Worm (Caenorhabditis elegans): ENCODE results near the gene shl-1.

shl-1 gene

DNA sequence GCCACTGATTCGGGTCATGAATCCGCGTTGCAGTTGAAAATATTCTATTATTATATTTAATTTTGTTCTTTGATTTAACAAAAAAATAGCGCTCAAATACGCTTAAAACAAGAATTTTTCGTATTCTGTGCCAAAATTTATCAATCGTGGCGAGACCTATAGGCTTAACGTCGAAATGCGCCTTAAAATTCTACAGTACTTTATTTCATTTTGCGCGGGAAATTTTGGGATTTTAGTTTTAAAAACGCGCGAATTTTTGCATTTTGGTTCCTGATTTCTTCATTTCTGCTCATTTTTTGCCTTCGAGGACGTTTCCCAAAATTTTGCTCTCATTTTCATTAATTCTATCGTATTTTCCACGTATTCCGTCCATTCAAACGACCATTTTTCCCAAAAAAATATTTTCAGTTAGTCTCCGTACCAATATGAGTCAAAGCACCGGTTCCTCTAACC, 37.3 kb upstream of the shl-1 start, which contains the start of gene puf-11 (continued):
- peak; percentile 97 for TF ChIP-seq efl-1 (GFP tag; optimal IDR thresholded peaks at IDR 0.05)
- TF ChIP-seq madf-6 (GFP tag; IDR thresholded peaks at IDR 0.05) = peak; percentile 98
- TF ChIP-seq bed-1 (GFP tag; IDR thresholded peaks at IDR 0.05) = no peak
- TF ChIP-seq lsl-1 (GFP tag; optimal IDR thresholded peaks at IDR 0.05) = peak; percentile 98
- TF ChIP-seq F37B4.10 (GFP tag; IDR thresholded peaks at IDR 0.05) = no peak
- peak; percentile 78 for TF ChIP-seq athp-1 (tag; optimal IDR thresholded peaks at IDR 0.05)
- TF ChIP-seq hlh-12 (tag; optimal IDR thresholded peaks at IDR 0.05) = no peak
- no peak for TF ChIP-seq atf-7 (tag; optimal IDR thresholded peaks at IDR 0.05)
- TF ChIP-seq attf-6 (GFP tag; IDR thresholded peaks at IDR 0.05) = peak; percentile 79; the same call in 1 of the 2 replicates
- TF ChIP-seq mcd-1 (GFP tag; IDR thresholded peaks at IDR 0.05) = peak; percentile 58; the same call in 1 of the 2 replicates
- TF ChIP-seq ZK185.1 (tag; optimal IDR thresholded peaks at IDR 0.05; ENCODE audit: poor library complexity, severe bottlenecking) = no peak
- no peak for TF ChIP-seq lag-1 (GFP tag; IDR thresholded peaks at IDR 0.05)
- TF ChIP-seq aptf-2 (GFP tag; conservative IDR thresholded peaks at IDR 0.05) = no peak
- no peak for TF ChIP-seq unc-62 (GFP tag; optimal IDR thresholded peaks at IDR 0.05)
- TF ChIP-seq nhr-80 (tag; optimal IDR thresholded peaks at IDR 0.05) = no peak
- peak; percentile 84 for TF ChIP-seq lin-54 (GFP tag; optimal IDR thresholded peaks at IDR 0.05)
- no peak for TF ChIP-seq chd-7 (tag; optimal IDR thresholded peaks at IDR 0.05)
- TF ChIP-seq let-607 (tag; optimal IDR thresholded peaks at IDR 0.05) = no peak
- no peak for TF ChIP-seq B0035.1 (tag; optimal IDR thresholded peaks at IDR 0.05)
- TF ChIP-seq madf-8 (GFP tag; conservative IDR thresholded peaks at IDR 0.05) = peak; percentile 95
- TF ChIP-seq Y56A3A.18 (GFP tag; IDR thresholded peaks at IDR 0.05) = no peak
- TF ChIP-seq attf-5 (GFP tag; optimal IDR thresholded peaks at IDR 0.05) = no peak
- TF ChIP-seq rec-8 (tag; optimal IDR thresholded peaks at IDR 0.05) = peak in 1 of 2 experiments; percentile 40
- no peak for TF ChIP-seq fkh-3 (tag; optimal IDR thresholded peaks at IDR 0.05)
- TF ChIP-seq hmg-20 (GFP tag; IDR thresholded peaks at IDR 0.05) = no peak
- TF ChIP-seq let-526 (GFP tag; IDR thresholded peaks at IDR 0.05) = no peak
- TF ChIP-seq lir-1 (GFP tag; conservative IDR thresholded peaks at IDR 0.05) = no peak
- TF ChIP-seq unc-130 (GFP tag; optimal IDR thresholded peaks at IDR 0.05) = peak; percentile 79
- TF ChIP-seq mxl-1 (tag; optimal IDR thresholded peaks at IDR 0.05) = no peak
- 0 out of 2 replicates have a peak, but pooled peaks have one; percentile 27 for TF ChIP-seq Y79H2A.3 (GFP tag; conservative IDR thresholded peaks at IDR 0.05)
- TF ChIP-seq snpc-1.1 (tag; optimal IDR thresholded peaks at IDR 0.05; ENCODE audit: insufficient read depth) = peak; percentile 68
- 0 out of 2 replicates have a peak, but pooled peaks have one; percentile 37 for TF ChIP-seq pbrm-1 (GFP tag; IDR thresholded peaks at IDR 0.05)
- TF ChIP-seq ceh-91 (GFP tag; IDR thresholded peaks at IDR 0.05) = peak; percentile 96
- peak; percentile 82 for TF ChIP-seq rcor-1 (GFP tag; IDR thresholded peaks at IDR 0.05)
- no peak for TF ChIP-seq mes-4 (tag; optimal IDR thresholded peaks at IDR 0.05)
- TF ChIP-seq die-1 (tag; optimal IDR thresholded peaks at IDR 0.05) = no peak
- TF ChIP-seq F33H1.4 (GFP tag; IDR thresholded peaks at IDR 0.05) = peak; percentile 98
- no peak for TF ChIP-seq ceh-79 (tag; optimal IDR thresholded peaks at IDR 0.05)
- TF ChIP-seq T26A5.8 (tag; optimal IDR thresholded peaks at IDR 0.05) = no peak
- TF ChIP-seq F49E8.2 (tag; optimal IDR thresholded peaks at IDR 0.05; ENCODE audit: insufficient read depth) = peak; percentile 73
- peak; percentile 28 for TF ChIP-seq him-1 (tag; optimal IDR thresholded peaks at IDR 0.05)
- no peak for TF ChIP-seq ztf-18 (tag; optimal IDR thresholded peaks at IDR 0.05)
- no peak for TF ChIP-seq aptf-3 (GFP tag; IDR thresholded peaks at IDR 0.05)
- peak; percentile 94 for TF ChIP-seq D2030.7 (GFP tag; IDR thresholded peaks at IDR 0.05)
- TF ChIP-seq Y67H2A.10 (GFP tag; conservative IDR thresholded peaks at IDR 0.05) = 0 out of 2 replicates have a peak, but pooled peaks have one; percentile 25
- TF ChIP-seq F10E7.11 (tag; optimal IDR thresholded peaks at IDR 0.05) = no peak
- no peak for TF ChIP-seq egl-44 (GFP tag; IDR thresholded peaks at IDR 0.05)
- no peak for TF ChIP-seq lin-40 (tag; optimal IDR thresholded peaks at IDR 0.05)
- TF ChIP-seq ztf-28 (GFP tag; IDR thresholded peaks at IDR 0.05) = no peak

Data from whole organism, young adult.